Fruit fly (Drosophila melanogaster) whole organism, embryonic: ENCODE measurements around the gene CG6066.
A peak's percentile ranks its signal among the peaks of the same experiment; 100 is the strongest.

Experiments used
- Asciz ChIP-seq: fragments of 200-800 bp; sonication (Bioruptor generic); optimal IDR thresholded peaks from 2 replicates; lab custom pipeline; 2017; ENCODE audit warnings: missing biosample characterization, mild to moderate bottlenecking, missing genetic modification characterization, missing genetic modification reagents
- Bteb2 ChIP-seq: fragments of 200-800 bp; sonication (Bioruptor generic); optimal IDR thresholded peaks from 2 replicates; lab custom pipeline; 2016; ENCODE audit warnings: missing biosample characterization, missing genetic modification characterization
- CG10979 ChIP-seq: fragments of 200-800 bp; sonication (Bioruptor generic); optimal IDR thresholded peaks from 2 replicates; lab custom pipeline; 2018; ENCODE audit warnings: missing biosample characterization, mild to moderate bottlenecking, missing genetic modification characterization, moderate library complexity
- CG11085 ChIP-seq: fragments of 200-800 bp; sonication (Bioruptor generic); IDR thresholded peaks from 2 replicates; pipeline ENCODE4 v1.3.6; 2022; ENCODE audit warnings: missing biosample characterization, missing genetic modification characterization
- CG11695 ChIP-seq: fragments of 200-800 bp; sonication (Bioruptor generic); IDR thresholded peaks from 3 replicates; pipeline ENCODE4 v1.3.6; 2022; ENCODE audit warnings: missing biosample characterization, missing genetic modification characterization
- CG13424 ChIP-seq: fragments of 200-800 bp; sonication (Bioruptor generic); optimal IDR thresholded peaks from 2 replicates; lab custom pipeline; 2019; ENCODE audit warnings: missing biosample characterization, mild to moderate bottlenecking, missing genetic modification characterization, moderate library complexity
- CG14710 ChIP-seq: fragments of 200-800 bp; sonication (Bioruptor generic); optimal IDR thresholded peaks from 3 replicates; lab custom pipeline; 2019; ENCODE audit warnings: missing biosample characterization, mild to moderate bottlenecking, missing genetic modification characterization, moderate library complexity
- CG15514 ChIP-seq: fragments of 200-800 bp; sonication (Bioruptor generic); optimal IDR thresholded peaks from 3 replicates; lab custom pipeline; 2017; ENCODE audit warnings: missing biosample characterization, missing genetic modification characterization, mild to moderate bottlenecking, moderate library complexity, missing genetic modification reagents
- CG16779 ChIP-seq: fragments of 200-800 bp; sonication (Bioruptor generic); IDR thresholded peaks from 2 replicates; pipeline ENCODE4 v1.3.6; 2022; ENCODE audit warnings: missing biosample characterization, missing genetic modification characterization
- CG16815 ChIP-seq: fragments of 200-800 bp; sonication (Bioruptor generic); optimal IDR thresholded peaks from 3 replicates; lab custom pipeline; 2017; ENCODE audit warnings: missing biosample characterization, mild to moderate bottlenecking, missing genetic modification characterization
- CG17568 ChIP-seq: fragments of 200-800 bp; sonication (Bioruptor generic); optimal IDR thresholded peaks from 2 replicates; lab custom pipeline; 2018; ENCODE audit warnings: missing biosample characterization, mild to moderate bottlenecking, missing genetic modification characterization, moderate library complexity
- CG18764 ChIP-seq: fragments of 200-800 bp; sonication (Bioruptor generic); optimal IDR thresholded peaks from 3 replicates; lab custom pipeline; 2016; ENCODE audit warnings: missing biosample characterization, missing genetic modification characterization
- CG34376 ChIP-seq: fragments of 200-800 bp; sonication (Bioruptor generic); optimal IDR thresholded peaks from 2 replicates; lab custom pipeline; 2018; ENCODE audit warnings: missing biosample characterization, mild to moderate bottlenecking, missing genetic modification characterization
- CG34422 ChIP-seq: fragments of 200-800 bp; sonication (Bioruptor generic); IDR thresholded peaks from 3 replicates; pipeline ENCODE4 v1.3.6; 2022; ENCODE audit warnings: missing biosample characterization, missing genetic modification characterization
- CG42726 ChIP-seq: fragments of 200-800 bp; sonication (Bioruptor generic); IDR thresholded peaks from 2 replicates; pipeline ENCODE4 v1.3.6; 2022; ENCODE audit warnings: missing biosample characterization, missing genetic modification characterization; ENCODE audit not compliant: partially characterized antibody
- CG4707 ChIP-seq: fragments of 200-800 bp; sonication (Bioruptor generic); optimal IDR thresholded peaks from 2 replicates; lab custom pipeline; 2018; ENCODE audit warnings: missing biosample characterization, mild to moderate bottlenecking, missing genetic modification characterization, moderate library complexity
- CG5180 ChIP-seq: fragments of 200-800 bp; sonication (Bioruptor generic); optimal IDR thresholded peaks from 3 replicates; lab custom pipeline; 2017; ENCODE audit warnings: missing biosample characterization, missing genetic modification characterization, mild to moderate bottlenecking, moderate library complexity, missing genetic modification reagents
- CG6689 ChIP-seq: fragments of 200-800 bp; sonication (Bioruptor generic); IDR thresholded peaks from 2 replicates; pipeline ENCODE4 v1.3.6; 2022; ENCODE audit warnings: missing biosample characterization, missing genetic modification characterization
- CG8924 ChIP-seq: fragments of 200-800 bp; optimal IDR thresholded peaks from 3 replicates; lab custom pipeline; 2019; ENCODE audit warnings: missing biosample characterization, mild to moderate bottlenecking, missing genetic modification characterization, moderate library complexity
- CG8944 ChIP-seq: fragments of 200-800 bp; sonication (Bioruptor generic); optimal IDR thresholded peaks from 3 replicates; lab custom pipeline; 2016; ENCODE audit warnings: missing biosample characterization, missing genetic modification characterization
- CG9215 ChIP-seq: fragments of 200-800 bp; sonication (Bioruptor generic); IDR thresholded peaks from 2 replicates; pipeline ENCODE4 v1.3.6; 2022; ENCODE audit warnings: missing biosample characterization, missing genetic modification characterization
- CG9932 ChIP-seq: fragments of 200-800 bp; sonication (Bioruptor generic); IDR thresholded peaks from 2 replicates; pipeline ENCODE4 v1.3.6; 2022; ENCODE audit warnings: missing biosample characterization, missing genetic modification characterization
- CTCF ChIP-seq: fragments of 200-800 bp; sonication (Bioruptor generic); optimal IDR thresholded peaks from 2 replicates; lab custom pipeline; 2017; ENCODE audit warnings: missing biosample characterization, mild to moderate bottlenecking, missing genetic modification characterization, moderate library complexity
- Chrac-16 ChIP-seq: fragments of 200-800 bp; sonication (Bioruptor generic); optimal IDR thresholded peaks from 3 replicates; lab custom pipeline; 2016; ENCODE audit warnings: missing biosample characterization, missing genetic modification characterization
- D19A ChIP-seq: fragments of 200-800 bp; optimal IDR thresholded peaks from 3 replicates; lab custom pipeline; 2019; ENCODE audit warnings: missing biosample characterization, mild to moderate bottlenecking, missing genetic modification characterization, moderate library complexity
- Dbx ChIP-seq: fragments of 200-800 bp; sonication (Bioruptor generic); IDR thresholded peaks from 3 replicates; pipeline ENCODE4 v1.3.6; 2022; ENCODE audit warnings: missing biosample characterization, missing genetic modification characterization
- Mes4 ChIP-seq: fragments of 200-800 bp; sonication (Bioruptor generic); optimal IDR thresholded peaks from 2 replicates; lab custom pipeline; 2016; ENCODE audit warnings: missing biosample characterization, missing genetic modification characterization
- Opbp ChIP-seq: fragments of 200-800 bp; sonication (Bioruptor generic); IDR thresholded peaks from 3 replicates; pipeline ENCODE4 v1.3.6; 2022; ENCODE audit warnings: missing biosample characterization, missing genetic modification characterization; ENCODE audit not compliant: partially characterized antibody
- Rfx ChIP-seq: fragments of 200-800 bp; sonication (Bioruptor generic); IDR thresholded peaks from 2 replicates; pipeline ENCODE4 v1.3.6; 2022; ENCODE audit warnings: missing biosample characterization, missing genetic modification characterization
- Sry-δ ChIP-seq: fragments of 200-800 bp; sonication (Bioruptor generic); optimal IDR thresholded peaks from 2 replicates; lab custom pipeline; 2016; ENCODE audit warnings: missing biosample characterization, missing genetic modification characterization
- Stat92E ChIP-seq, 3 experiments: fragments of >200 bp in 2 of 3; fragments of 200-800 bp in 1 of 3; sonication (Bioruptor generic) in 1 of 3; optimal IDR thresholded peaks; 2 replicates each; lab custom pipeline; 2017 to 2019; ENCODE audit warnings: missing biosample characterization in 3 of 3, missing genetic modification characterization in 3 of 3, mild to moderate bottlenecking in 1 of 3, moderate library complexity in 1 of 3
- ara ChIP-seq: fragments of 200-800 bp; sonication (Bioruptor generic); IDR thresholded peaks from 2 replicates; pipeline ENCODE4 v1.3.6; 2022; ENCODE audit warnings: missing biosample characterization, missing genetic modification characterization
- ato ChIP-seq: fragments of 200-800 bp; sonication (Bioruptor generic); IDR thresholded peaks from 2 replicates; pipeline ENCODE4 v1.3.6; 2022; ENCODE audit warnings: missing biosample characterization, missing genetic modification characterization; ENCODE audit not compliant: partially characterized antibody
- br ChIP-seq: fragments of >200 bp; optimal IDR thresholded peaks from 2 replicates; lab custom pipeline; 2017
- chn ChIP-seq: fragments of 200-800 bp; sonication (Bioruptor generic); optimal IDR thresholded peaks from 2 replicates; lab custom pipeline; 2016; ENCODE audit warnings: missing biosample characterization, missing genetic modification characterization
- dm ChIP-seq: fragments of 200-800 bp; sonication (Bioruptor generic); optimal IDR thresholded peaks from 3 replicates; lab custom pipeline; 2016; ENCODE audit warnings: missing biosample characterization, missing genetic modification characterization
- esg ChIP-seq: fragments of 200-800 bp; sonication (Bioruptor generic); conservative IDR thresholded peaks from 2 replicates; pipeline ENCODE4 v1.3.6; 2022; ENCODE audit warnings: missing biosample characterization, missing genetic modification characterization
- eve ChIP-seq, 2 experiments: fragments of >200 bp; optimal IDR thresholded peaks; 2 replicates each; lab custom pipeline; 2017; ENCODE audit warnings: missing biosample characterization in 2 of 2, missing genetic modification characterization in 2 of 2
- h ChIP-seq: fragments of >200 bp; optimal IDR thresholded peaks from 2 replicates; lab custom pipeline; 2017
- ham ChIP-seq: fragments of 200-800 bp; sonication (Bioruptor generic); IDR thresholded peaks from 2 replicates; pipeline ENCODE4 v1.3.6; 2022; ENCODE audit warnings: missing biosample characterization, missing genetic modification characterization
- kni ChIP-seq: fragments of 200-800 bp; sonication (Bioruptor generic); optimal IDR thresholded peaks from 3 replicates; lab custom pipeline; 2017; ENCODE audit warnings: mild to moderate bottlenecking, missing biosample characterization, missing genetic modification reagents, missing genetic modification characterization
- lmd ChIP-seq: fragments of 200-800 bp; sonication (Bioruptor generic); IDR thresholded peaks from 2 replicates; pipeline ENCODE4 v1.3.6; 2022; ENCODE audit warnings: missing biosample characterization, missing genetic modification characterization
- mam ChIP-seq: fragments of 200-800 bp; sonication (Bioruptor generic); optimal IDR thresholded peaks from 3 replicates; lab custom pipeline; 2016; ENCODE audit warnings: missing biosample characterization, missing genetic modification characterization
- otp ChIP-seq: fragments of 200-800 bp; sonication (Bioruptor generic); IDR thresholded peaks from 3 replicates; pipeline ENCODE4, ENCODE4 v1.3.6; 2022; ENCODE audit warnings: missing biosample characterization, missing genetic modification characterization
- p53 ChIP-seq: fragments of 200-800 bp; sonication (Bioruptor generic); optimal IDR thresholded peaks from 2 replicates; lab custom pipeline; 2016; ENCODE audit warnings: missing biosample characterization, missing genetic modification characterization
- pzg ChIP-seq: fragments of 200-800 bp; sonication (Bioruptor generic); optimal IDR thresholded peaks from 3 replicates; lab custom pipeline; 2018; ENCODE audit warnings: missing biosample characterization, mild to moderate bottlenecking, missing genetic modification characterization, moderate library complexity
- sens ChIP-seq: fragments of 200-800 bp; sonication (Bioruptor generic); peaks from one replicate; lab custom pipeline; 2016; ENCODE audit warnings: missing biosample characterization, missing genetic modification characterization
- sisA ChIP-seq: fragments of 200-800 bp; sonication (Bioruptor generic); IDR thresholded peaks from 2 replicates; pipeline ENCODE4 v1.3.6; 2022; ENCODE audit warnings: missing biosample characterization, missing genetic modification characterization
- stc ChIP-seq: fragments of 200-800 bp; sonication (Bioruptor generic); IDR thresholded peaks from 2 replicates; pipeline ENCODE4 v1.3.6; 2022; ENCODE audit warnings: missing biosample characterization, missing genetic modification characterization
- twi ChIP-seq: fragments of 200-800 bp; optimal IDR thresholded peaks from 2 replicates; lab custom pipeline; 2019; ENCODE audit warnings: missing biosample characterization, mild to moderate bottlenecking, missing genetic modification characterization, moderate library complexity
- unc-4 ChIP-seq: fragments of 200-800 bp; sonication (Bioruptor generic); IDR thresholded peaks from 2 replicates; pipeline ENCODE4 v1.3.6; 2022; ENCODE audit warnings: missing biosample characterization, missing genetic modification characterization; ENCODE audit not compliant: partially characterized antibody
- unpg ChIP-seq: fragments of 200-800 bp; sonication (Bioruptor generic); optimal IDR thresholded peaks from 3 replicates; lab custom pipeline; 2018; ENCODE audit warnings: missing biosample characterization, mild to moderate bottlenecking, missing genetic modification characterization, moderate library complexity
- vnd ChIP-seq: fragments of 200-800 bp; sonication (Bioruptor generic); IDR thresholded peaks from 3 replicates; pipeline ENCODE4 v1.3.6; 2022; ENCODE audit warnings: missing biosample characterization, missing genetic modification characterization; ENCODE audit not compliant: partially characterized antibody

The CG6066 gene

DNA sequence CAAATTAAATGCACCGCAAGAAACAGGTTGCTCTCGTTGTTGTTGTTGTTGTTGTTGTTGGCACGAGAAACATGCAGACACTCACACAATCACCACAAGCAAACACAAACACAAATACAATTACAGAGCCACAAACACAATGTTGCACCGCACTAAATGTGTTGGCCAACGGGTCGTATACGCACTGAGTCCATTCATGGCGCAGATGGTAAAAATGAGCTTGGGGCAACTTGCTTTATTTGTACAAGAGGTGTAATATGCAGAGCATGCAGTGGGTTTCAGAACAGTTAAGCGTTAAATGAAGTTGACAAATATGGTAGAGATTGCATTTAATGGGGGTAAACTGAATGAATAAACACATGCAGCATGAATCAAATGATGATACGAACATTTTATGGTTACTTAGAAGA is 21.4 kb upstream of the CG6066 start (continued):
- TF ChIP-seq kni (GFP tag; lab: Kevin White, UChicago) (peak; percentile 84), br (no peak), twi (peak; percentile 70), CG14710 (tag; lab: Kevin White, UChicago) (peak; percentile 26), CG34376 (GFP tag; lab: Kevin White, UChicago) (no peak), CG10979 (tag; lab: Kevin White, UChicago) (peak; percentile 53), otp (GFP tag; lab: Robert Waterston, UW) (0 out of 3 replicates have a peak, but pooled peaks have one; percentile 50), CG11085 (GFP tag; lab: Robert Waterston, UW) (no peak), h (lab: Kevin White, UChicago) (no peak), stc (GFP tag; lab: Robert Waterston, UW) (peak; percentile 17; the same call in 1 of the 2 replicates), eve (GFP tag; optimal IDR thresholded peaks at IDR 0.05; lab: Kevin White, UChicago) (peak in 1 of 2 experiments; percentile 58), CG15514 (GFP tag; lab: Kevin White, UChicago) (no peak), chn (GFP tag; lab: Kevin White, UChicago) (no peak), sens (GFP tag; lab: Kevin White, UChicago) (peak; percentile 90), CG9932 (no peak), pzg (GFP tag; lab: Kevin White, UChicago) (no peak), CG5180 (GFP tag; lab: Kevin White, UChicago) (peak; percentile 80), Rfx (no peak), ara (GFP tag; lab: Robert Waterston, UW) (peak; percentile 54; the same call in 1 of the 2 replicates), p53 (GFP tag; lab: Kevin White, UChicago) (no peak), lmd (GFP tag; lab: Robert Waterston, UW) (no peak), Sry-δ (GFP tag; lab: Kevin White, UChicago) (no peak), CG8944 (GFP tag; lab: Kevin White, UChicago) (no peak), unpg (GFP tag; lab: Kevin White, UChicago) (peak; percentile 28), CG34422 (GFP tag; lab: Robert Waterston, UW) (no peak), CG18764 (GFP tag; lab: Kevin White, UChicago) (peak; percentile 1), CG11695 (GFP tag; lab: Robert Waterston, UW) (no peak), Dbx (GFP tag; lab: Robert Waterston, UW) (no peak), CG16779 (GFP tag; lab: Robert Waterston, UW) (no peak), CG4707 (GFP tag; lab: Kevin White, UChicago) (peak; percentile 54), Bteb2 (no peak), CG42726 (GFP tag; lab: Robert Waterston, UW) (no peak), CG9215 (GFP tag; lab: Robert Waterston, UW) (no peak), vnd (no peak), CG16815 (GFP tag; lab: Kevin White, UChicago) (no peak), esg (GFP tag; lab: Robert Waterston, UW) (no peak), Mes4 (peak; percentile 60), Chrac-16 (GFP tag; lab: Kevin White, UChicago) (no peak), unc-4 (GFP tag; lab: Robert Waterston, UW) (no peak), Opbp (no peak), mam (no peak), CG8924 (tag; lab: Kevin White, UChicago) (peak; percentile 24), CG13424 (peak; percentile 24), D19A (peak; percentile 42), dm (no peak), CG6689 (0 out of 2 replicates have a peak, but pooled peaks have one; percentile 24), sisA (no peak), Stat92E (GFP tag; optimal IDR thresholded peaks at IDR 0.05; lab: Kevin White, UChicago) (no peak), ato (GFP tag; lab: Robert Waterston, UW) (no peak), ham (GFP tag; lab: Robert Waterston, UW) (no peak), Asciz (GFP tag; lab: Kevin White, UChicago) (peak; percentile 81), CG17568 (GFP tag; lab: Kevin White, UChicago) (no peak), CTCF (GFP tag; lab: Kevin White, UChicago) (peak; percentile 9)
